Fruit fly (Drosophila melanogaster) Kc167 (cell line): ENCODE results near the gene Pph13.

ENCODE experiments used
- Myc ChIP-seq: fragments of >200 bp; optimal IDR thresholded peaks from 2 replicates; lab custom pipeline; 2017; ENCODE audit warnings: missing external identifiers
- psq ChIP-seq: fragments of >200 bp; optimal IDR thresholded peaks from 2 replicates; lab custom pipeline; 2017; ENCODE audit warnings: missing external identifiers

- TF ChIP-seq Myc (lab: Kevin White, UChicago) (no peak), psq (lab: Kevin White, UChicago) (no peak)
These were observed 48.1 kb downstream of the Pph13 start, which contains the start of gene CG2839 for dm6 chr2L:625352-625751.
